Worm (Caenorhabditis elegans) whole organism, L2 larva: Measurements from ENCODE around the gene C50C3.12.

ENCODE experiments used
- C34F6.9 ChIP-seq: fragments of 150-350 bp; optimal IDR thresholded peaks from 2 replicates; lab custom pipeline; 2014; ENCODE audit warnings: missing biosample characterization, missing genetic modification characterization
- F13H6.1 ChIP-seq: sonication (generic microtip); optimal IDR thresholded peaks from 2 replicates; lab custom pipeline; 2016; ENCODE audit warnings: missing genetic modification characterization, missing compliant biosample characterization
- R02D3.7 ChIP-seq: fragments of 150-350 bp; optimal IDR thresholded peaks from 2 replicates; lab custom pipeline; 2014; ENCODE audit warnings: missing biosample characterization, missing genetic modification characterization
- Y55F3AM.14 ChIP-seq: fragments of 200-800 bp; sonication (Bioruptor generic); optimal IDR thresholded peaks from 2 replicates; lab custom pipeline; 2018; ENCODE audit warnings: mild to moderate bottlenecking, missing genetic modification characterization, missing compliant biosample characterization
- ZK546.5 ChIP-seq: sonication (generic microtip); optimal IDR thresholded peaks from 2 replicates; lab custom pipeline; 2017; ENCODE audit warnings: missing biosample characterization, missing genetic modification characterization
- ama-1 ChIP-seq: fragments of 150-350 bp; optimal IDR thresholded peaks from 2 replicates; lab custom pipeline; 2018; ENCODE audit warnings: inconsistent platforms
- blmp-1 ChIP-seq: sonication (generic microtip); optimal IDR thresholded peaks from 2 replicates; lab custom pipeline; 2017; ENCODE audit warnings: missing genetic modification characterization, mild to moderate bottlenecking, missing compliant biosample characterization, antibody characterized with exemption, moderate library complexity; ENCODE audit not compliant: insufficient read depth
- ceh-16 ChIP-seq: fragments of 150-350 bp; optimal IDR thresholded peaks from 2 replicates; lab custom pipeline; 2014; ENCODE audit warnings: missing biosample characterization, missing genetic modification characterization
- ceh-82 ChIP-seq: fragments of 150-350 bp; optimal IDR thresholded peaks from 2 replicates; lab custom pipeline; 2014; ENCODE audit warnings: missing biosample characterization, missing genetic modification characterization
- crh-2 ChIP-seq: sonication (generic microtip); optimal IDR thresholded peaks from 2 replicates; lab custom pipeline; 2017; ENCODE audit warnings: missing biosample characterization, missing genetic modification characterization
- dmd-4 ChIP-seq: sonication (generic microtip); optimal IDR thresholded peaks from 2 replicates; lab custom pipeline; 2017; ENCODE audit warnings: missing biosample characterization, missing genetic modification characterization
- egl-27 ChIP-seq: sonication (generic microtip); optimal IDR thresholded peaks from 3 replicates; lab custom pipeline; 2017; ENCODE audit warnings: missing biosample characterization, missing genetic modification reagents, missing genetic modification characterization
- elt-3 ChIP-seq: sonication (generic microtip); optimal IDR thresholded peaks from 2 replicates; lab custom pipeline; 2017; ENCODE audit warnings: missing biosample characterization, missing genetic modification characterization
- fos-1 ChIP-seq: fragments of 150-350 bp; optimal IDR thresholded peaks from 2 replicates; lab custom pipeline; 2014; ENCODE audit warnings: missing biosample characterization, missing genetic modification characterization
- gmeb-1 ChIP-seq: fragments of 150-350 bp; optimal IDR thresholded peaks from 2 replicates; lab custom pipeline; 2014; ENCODE audit warnings: missing biosample characterization, missing genetic modification characterization
- lin-11 ChIP-seq: fragments of 150-350 bp; sonication (generic microtip); optimal IDR thresholded peaks from 2 replicates; lab custom pipeline; 2014; ENCODE audit warnings: missing biosample characterization, missing genetic modification characterization, inconsistent platforms, mixed read lengths
- lin-13 ChIP-seq: fragments of 150-350 bp; optimal IDR thresholded peaks from 2 replicates; lab custom pipeline; 2014; ENCODE audit warnings: missing biosample characterization, missing genetic modification reagents, missing genetic modification characterization
- lin-39 ChIP-seq: fragments of 150-350 bp; optimal IDR thresholded peaks from 2 replicates; lab custom pipeline; 2014; ENCODE audit warnings: missing biosample characterization, missing genetic modification reagents, missing genetic modification characterization
- lsy-2 ChIP-seq, 2 experiments: fragments of 150-350 bp in 1 of 2; sonication (generic microtip) in 1 of 2; optimal IDR thresholded peaks; 2 replicates each; lab custom pipeline; 2014 to 2017; ENCODE audit warnings: missing biosample characterization in 2 of 2, missing genetic modification characterization in 2 of 2
- mab-5 ChIP-seq: fragments of 150-350 bp; optimal IDR thresholded peaks from 2 replicates; lab custom pipeline; 2014; ENCODE audit warnings: missing biosample characterization, missing genetic modification characterization
- mbf-1 ChIP-seq: sonication (generic microtip); optimal IDR thresholded peaks from 2 replicates; lab custom pipeline; 2017; ENCODE audit warnings: missing biosample characterization, missing genetic modification characterization
- mdl-1 ChIP-seq, 2 experiments: fragments of 150-350 bp in 1 of 2; sonication (generic microtip) in 1 of 2; optimal IDR thresholded peaks; 2 replicates each; lab custom pipeline; 2017; ENCODE audit warnings: missing biosample characterization in 2 of 2, missing genetic modification characterization in 2 of 2
- nhr-10 ChIP-seq: sonication (generic microtip); optimal IDR thresholded peaks from 2 replicates; lab custom pipeline; 2017; ENCODE audit warnings: missing biosample characterization, missing genetic modification characterization
- nhr-11 ChIP-seq: fragments of 150-350 bp; optimal IDR thresholded peaks from 2 replicates; lab custom pipeline; 2014; ENCODE audit warnings: missing biosample characterization, missing genetic modification characterization
- nhr-12 ChIP-seq: fragments of 150-350 bp; optimal IDR thresholded peaks from 2 replicates; lab custom pipeline; 2014; ENCODE audit warnings: missing biosample characterization, missing genetic modification characterization
- nhr-129 ChIP-seq: fragments of 150-350 bp; optimal IDR thresholded peaks from 2 replicates; lab custom pipeline; 2014; ENCODE audit warnings: missing biosample characterization, missing genetic modification characterization
- nhr-21 ChIP-seq: fragments of 150-350 bp; optimal IDR thresholded peaks from 2 replicates; lab custom pipeline; 2014; ENCODE audit warnings: missing biosample characterization, missing genetic modification characterization
- nhr-23 ChIP-seq: fragments of 150-350 bp; optimal IDR thresholded peaks from 2 replicates; lab custom pipeline; 2014; ENCODE audit warnings: missing biosample characterization, missing genetic modification reagents, missing genetic modification characterization
- nhr-237 ChIP-seq: fragments of 150-350 bp; optimal IDR thresholded peaks from 2 replicates; lab custom pipeline; 2014; ENCODE audit warnings: missing biosample characterization, missing genetic modification characterization
- nhr-25 ChIP-seq: fragments of 150-350 bp; sonication (generic microtip); optimal IDR thresholded peaks from 3 replicates; lab custom pipeline; 2014; ENCODE audit warnings: missing biosample characterization, missing genetic modification characterization
- nhr-6 ChIP-seq: fragments of 150-350 bp; optimal IDR thresholded peaks from 2 replicates; lab custom pipeline; 2014; ENCODE audit warnings: missing biosample characterization, missing genetic modification characterization
- nhr-77 ChIP-seq: fragments of 150-350 bp; optimal IDR thresholded peaks from 2 replicates; lab custom pipeline; 2014; ENCODE audit warnings: missing biosample characterization, missing genetic modification characterization
- sem-4 ChIP-seq: fragments of 150-350 bp; optimal IDR thresholded peaks from 2 replicates; lab custom pipeline; 2014; ENCODE audit warnings: missing biosample characterization, missing genetic modification reagents, missing genetic modification characterization
- skn-1 ChIP-seq: sonication (generic microtip); optimal IDR thresholded peaks from 2 replicates; lab custom pipeline; 2017; ENCODE audit warnings: missing biosample characterization, missing genetic modification characterization
- sma-3 ChIP-seq: sonication (generic microtip); optimal IDR thresholded peaks from 2 replicates; lab custom pipeline; 2016; ENCODE audit warnings: missing genetic modification reagents, missing genetic modification characterization, missing compliant biosample characterization
- sma-9 ChIP-seq, 2 experiments: fragments of 150-350 bp in 1 of 2; sonication (generic microtip) in 1 of 2; optimal IDR thresholded peaks; 2 replicates each; lab custom pipeline; 2014 to 2016; ENCODE audit warnings: missing genetic modification characterization in 2 of 2, mild to moderate bottlenecking in 1 of 2, missing biosample characterization in 1 of 2, missing compliant biosample characterization in 1 of 2, missing genetic modification reagents in 1 of 2, moderate library complexity in 1 of 2
- snpc-4 ChIP-seq: fragments of 150-350 bp; optimal IDR thresholded peaks from 2 replicates; lab custom pipeline; 2014; ENCODE audit warnings: missing biosample characterization, missing genetic modification characterization
- unc-55 ChIP-seq: fragments of 150-350 bp; sonication (generic microtip); optimal IDR thresholded peaks from 3 replicates; lab custom pipeline; 2014; ENCODE audit warnings: missing biosample characterization, missing genetic modification reagents, missing genetic modification characterization
- unc-62 ChIP-seq: fragments of 150-350 bp; optimal IDR thresholded peaks from 2 replicates; lab custom pipeline; 2014; ENCODE audit warnings: missing biosample characterization, missing genetic modification reagents, missing genetic modification characterization
- zag-1 ChIP-seq: fragments of 150-350 bp; optimal IDR thresholded peaks from 2 replicates; lab custom pipeline; 2014; ENCODE audit warnings: missing biosample characterization, missing genetic modification characterization
- ztf-1 ChIP-seq: fragments of 200-800 bp; sonication (Bioruptor generic); conservative IDR thresholded peaks from 2 replicates; pipeline ENCODE4 v1.3.6; 2022; ENCODE audit warnings: missing genetic modification characterization, missing compliant biosample characterization
- ztf-11 ChIP-seq: sonication (generic microtip); optimal IDR thresholded peaks from 2 replicates; lab custom pipeline; 2017; ENCODE audit warnings: missing biosample characterization, missing genetic modification characterization
- ztf-4 ChIP-seq: fragments of 150-350 bp; optimal IDR thresholded peaks from 2 replicates; lab custom pipeline; 2014; ENCODE audit warnings: missing biosample characterization, missing genetic modification characterization

C50C3.12 gene

DNA sequence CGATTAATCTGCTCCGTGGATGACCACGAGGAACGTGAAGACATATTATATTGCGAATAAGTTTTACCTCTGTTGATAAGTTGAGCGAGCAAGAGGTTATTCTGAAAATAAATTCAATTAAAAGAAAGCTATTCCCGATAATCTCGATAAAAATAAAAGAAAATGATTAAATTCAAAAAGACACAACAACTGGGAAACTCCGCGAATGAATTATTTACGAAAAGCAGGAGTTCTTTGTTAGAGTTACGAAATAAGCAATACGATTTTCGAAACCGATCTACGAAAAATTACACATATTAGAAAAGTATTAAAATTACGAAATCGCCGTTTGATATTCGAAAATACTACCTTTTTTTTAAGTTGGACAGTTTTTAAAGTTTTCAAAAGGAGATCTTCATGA, 13.1 kb upstream of the C50C3.12 start, which contains the start of gene bath-42:
Gene bath-42 (minus strand): TSS at position 101 of the 400 bp plus-strand sequence.
- TF ChIP-seq nhr-129 (tag; lab: Kevin White, UChicago), result no peak
- no peak for TF ChIP-seq ama-1 (lab: Kevin White, UChicago)
- TF ChIP-seq unc-55 (GFP tag; lab: Kevin White, UChicago), result peak; percentile 9
- TF ChIP-seq nhr-6, result no peak
- TF ChIP-seq zag-1 (tag; lab: Kevin White, UChicago), result no peak
- TF ChIP-seq elt-3 (tag; lab: Kevin White, UChicago), result no peak

- TF ChIP-seq C34F6.9 (tag; lab: Kevin White, UChicago) (peak; percentile 96), mbf-1 (tag; lab: Kevin White, UChicago) (no peak), nhr-21 (tag; lab: Kevin White, UChicago) (peak; percentile 71), egl-27 (tag; lab: Kevin White, UChicago) (peak; percentile 50), ceh-82 (tag; lab: Kevin White, UChicago) (peak; percentile 30), nhr-23 (tag; lab: Kevin White, UChicago) (no peak), nhr-10 (tag; lab: Kevin White, UChicago) (peak; percentile 59), ztf-11 (tag; lab: Kevin White, UChicago) (no peak), ztf-4 (peak; percentile 78), lsy-2 (tag; optimal IDR thresholded peaks at IDR 0.05; lab: Kevin White, UChicago) (peak; percentile 96 to 99), lin-13 (GFP tag; lab: Kevin White, UChicago) (peak; percentile 91), mdl-1 (tag; optimal IDR thresholded peaks at IDR 0.05; lab: Kevin White, UChicago) (peak in 1 of 2 experiments; percentile 38), nhr-6 (no peak), nhr-25 (tag; lab: Kevin White, UChicago) (peak; percentile 91), unc-62 (GFP tag; lab: Kevin White, UChicago) (no peak), nhr-129 (tag; lab: Kevin White, UChicago) (peak; percentile 90), snpc-4 (tag; lab: Kevin White, UChicago) (no peak), ztf-1 (GFP tag; lab: Robert Waterston, UW) (no peak), skn-1 (no peak), mab-5 (peak; percentile 79), blmp-1 (tag; lab: Kevin White, UChicago) (peak; percentile 82), fos-1 (tag; lab: Kevin White, UChicago) (peak; percentile 72), nhr-237 (tag; lab: Kevin White, UChicago) (no peak), dmd-4 (tag; lab: Kevin White, UChicago) (no peak), sma-3 (GFP tag; lab: Kevin White, UChicago) (peak; percentile 87), crh-2 (tag; lab: Kevin White, UChicago) (peak; percentile 95), ZK546.5 (tag; lab: Kevin White, UChicago) (peak; percentile 94), sma-9 (GFP tag; optimal IDR thresholded peaks at IDR 0.05; lab: Kevin White, UChicago) (peak; percentile 88), sma-9 (tag; optimal IDR thresholded peaks at IDR 0.05; lab: Kevin White, UChicago) (no peak), nhr-77 (tag; lab: Kevin White, UChicago) (no peak), F13H6.1 (tag; lab: Kevin White, UChicago) (peak; percentile 88), unc-55 (GFP tag; lab: Kevin White, UChicago) (peak; percentile 97), nhr-11 (no peak), elt-3 (tag; lab: Kevin White, UChicago) (no peak), lin-39 (tag; lab: Kevin White, UChicago) (no peak), ceh-16 (tag; lab: Kevin White, UChicago) (peak; percentile 85), Y55F3AM.14 (GFP tag; lab: Kevin White, UChicago) (no peak), gmeb-1 (peak; percentile 88), zag-1 (tag; lab: Kevin White, UChicago) (peak; percentile 65), lin-11 (tag; lab: Kevin White, UChicago) (peak; percentile 94), nhr-12 (tag; lab: Kevin White, UChicago) (no peak), sem-4 (tag; lab: Kevin White, UChicago) (peak; percentile 91), ama-1 (lab: Kevin White, UChicago) (peak; percentile 48), R02D3.7 (tag; lab: Kevin White, UChicago) (no peak)
- TF ChIP-seq, all 48 proteins: peak for 26
These were observed 12.5 kb upstream of the C50C3.12 start, which contains the start of gene prp-8 for ce11 chrIII:8163788-8164423. TSS of gene prp-8 (plus strand) at chrIII:8164373.
